Worm (Caenorhabditis elegans) whole organism, young adult: ENCODE data around the gene kmo-1.

ENCODE experiments used
- F49E8.2 ChIP-seq: sonication (generic microtip); optimal IDR thresholded peaks from 3 replicates; lab custom pipeline; 2017; ENCODE audit warnings: missing genetic modification characterization, mild to moderate bottlenecking, missing compliant biosample characterization, antibody characterized with exemption, moderate library complexity; ENCODE audit not compliant: insufficient read depth
- hsf-1 ChIP-seq: fragments of 200-800 bp; sonication (Bioruptor generic); IDR thresholded peaks from 2 replicates; pipeline ENCODE4 v1.3.6; 2022; ENCODE audit warnings: missing genetic modification reagents, missing genetic modification characterization, missing compliant biosample characterization
- madf-6 ChIP-seq: fragments of 200-800 bp; sonication (Bioruptor generic); IDR thresholded peaks from 2 replicates; pipeline ENCODE4 v1.3.6; 2022; ENCODE audit warnings: missing genetic modification reagents, missing genetic modification characterization, missing compliant biosample characterization
- unc-62 ChIP-seq: fragments of 150-350 bp; optimal IDR thresholded peaks from 2 replicates; lab custom pipeline; 2014; ENCODE audit warnings: missing biosample characterization, missing genetic modification reagents, missing genetic modification characterization

DNA sequence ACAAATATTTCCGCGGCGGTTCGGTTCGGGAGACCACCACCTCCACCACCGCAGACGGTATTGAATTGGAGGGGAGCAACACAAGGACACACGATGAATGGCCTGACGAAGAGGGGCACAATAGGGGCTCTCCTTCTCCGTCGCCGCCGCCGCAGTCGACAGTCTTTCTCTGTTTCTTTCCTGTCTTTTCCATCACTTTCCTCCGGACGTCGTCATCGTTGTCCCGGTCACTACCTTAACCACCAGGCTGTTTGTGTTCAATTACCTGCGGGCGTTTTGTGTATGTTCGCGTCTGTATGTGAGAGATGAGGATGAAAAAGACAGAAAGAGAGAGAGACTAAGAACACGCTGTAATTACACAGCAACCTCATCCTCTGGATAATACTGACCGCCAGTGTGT lies 30.6 kb downstream of the kmo-1 start:
- TF ChIP-seq F49E8.2 (tag; lab: Kevin White, UChicago) (no peak), hsf-1 (GFP tag; lab: Robert Waterston, UW) (no peak), madf-6 (no peak), unc-62 (GFP tag; lab: Kevin White, UChicago) (no peak)
